Fruit fly (Drosophila melanogaster) whole organism: ENCODE data around the gene Sirt7.

Experiments
- CG8478 ChIP-seq: fragments of >200 bp; optimal IDR thresholded peaks from 2 replicates; lab custom pipeline; 2018; ENCODE audit warnings: inconsistent platforms
- Dll ChIP-seq: fragments of >200 bp; optimal IDR thresholded peaks from 2 replicates; lab custom pipeline; 2017
- usp ChIP-seq: fragments of >200 bp; optimal IDR thresholded peaks from 2 replicates; lab custom pipeline; 2017; ENCODE audit warnings: missing biosample characterization, missing genetic modification characterization, mixed read lengths

dm6 chr3R:29098022-29098421 is 42.3 kb downstream of the Sirt7 start:
- TF ChIP-seq usp (no peak), Dll (lab: Kevin White, UChicago) (no peak), CG8478 (lab: Kevin White, UChicago) (no peak)
